Fruit fly (Drosophila melanogaster) whole organism, adult: ENCODE results near the gene Send2.

Experiments
- CG11617 ChIP-seq: fragments of 200-800 bp; sonication (Bioruptor generic); optimal IDR thresholded peaks from 2 replicates; lab custom pipeline; 2017; ENCODE audit warnings: mild to moderate bottlenecking, missing biosample characterization, missing genetic modification reagents, missing genetic modification characterization
- CG12768 ChIP-seq: fragments of 200-800 bp; sonication (Bioruptor generic); optimal IDR thresholded peaks from 2 replicates; lab custom pipeline; 2017; ENCODE audit warnings: missing biosample characterization, missing genetic modification characterization, mild to moderate bottlenecking, moderate library complexity, missing genetic modification reagents
- CG14711 ChIP-seq: fragments of 200-800 bp; sonication (Bioruptor generic); optimal IDR thresholded peaks from 2 replicates; lab custom pipeline; 2018; ENCODE audit warnings: missing biosample characterization, mild to moderate bottlenecking, missing genetic modification characterization, moderate library complexity
- CG1620 ChIP-seq: fragments of 200-800 bp; sonication (Bioruptor generic); optimal IDR thresholded peaks from 2 replicates; lab custom pipeline; 2016; ENCODE audit warnings: missing biosample characterization, missing genetic modification characterization
- CG33017 ChIP-seq: fragments of 200-800 bp; sonication (Bioruptor generic); optimal IDR thresholded peaks from 2 replicates; lab custom pipeline; 2018; ENCODE audit warnings: missing biosample characterization, mild to moderate bottlenecking, missing genetic modification characterization, moderate library complexity
- CG5204 ChIP-seq: fragments of 200-800 bp; sonication (Bioruptor generic); optimal IDR thresholded peaks from 2 replicates; lab custom pipeline; 2016; ENCODE audit warnings: missing biosample characterization, missing genetic modification characterization
- CG7045 ChIP-seq: fragments of 200-800 bp; sonication (Bioruptor generic); optimal IDR thresholded peaks from 2 replicates; lab custom pipeline; 2017; ENCODE audit warnings: missing biosample characterization, mild to moderate bottlenecking, missing genetic modification characterization
- CG7101 ChIP-seq: fragments of 200-800 bp; sonication (Bioruptor generic); optimal IDR thresholded peaks from 2 replicates; lab custom pipeline; 2018; ENCODE audit warnings: missing biosample characterization, mild to moderate bottlenecking, missing genetic modification characterization, moderate library complexity
- Clk ChIP-seq: fragments of 200-800 bp; sonication (Bioruptor generic); optimal IDR thresholded peaks from 2 replicates; lab custom pipeline; 2017; ENCODE audit warnings: missing biosample characterization, missing genetic modification characterization
- Crg-1 ChIP-seq: fragments of 200-800 bp; sonication (Bioruptor generic); optimal IDR thresholded peaks from 2 replicates; lab custom pipeline; 2016; ENCODE audit warnings: missing biosample characterization, missing genetic modification characterization
- Hr96 ChIP-seq: fragments of 200-800 bp; sonication (Bioruptor generic); optimal IDR thresholded peaks from 2 replicates; lab custom pipeline; 2016; ENCODE audit warnings: missing biosample characterization, missing genetic modification characterization
- Mnt ChIP-seq: fragments of 200-800 bp; sonication (Bioruptor generic); optimal IDR thresholded peaks from 2 replicates; lab custom pipeline; 2016; ENCODE audit warnings: missing biosample characterization, mild to moderate bottlenecking, missing genetic modification characterization
- bab1 ChIP-seq: fragments of 200-800 bp; sonication (Bioruptor generic); optimal IDR thresholded peaks from 3 replicates; lab custom pipeline; 2019; ENCODE audit warnings: missing biosample characterization, mild to moderate bottlenecking, missing genetic modification characterization, moderate library complexity
- cic ChIP-seq: fragments of 200-800 bp; sonication (Bioruptor generic); optimal IDR thresholded peaks from 2 replicates; lab custom pipeline; 2017; ENCODE audit warnings: missing biosample characterization, mild to moderate bottlenecking, missing genetic modification characterization, moderate library complexity
- cnc ChIP-seq, 2 experiments: fragments of >200 bp; optimal IDR thresholded peaks; 2 replicates each; lab custom pipeline; 2017
- kay ChIP-seq: fragments of 200-800 bp; sonication (Bioruptor generic); peaks from one replicate; lab custom pipeline; 2016; ENCODE audit warnings: missing biosample characterization, missing genetic modification characterization, borderline replicate concordance
- ovo ChIP-seq: fragments of 200-800 bp; sonication (Bioruptor generic); optimal IDR thresholded peaks from 2 replicates; lab custom pipeline; 2016; ENCODE audit warnings: missing biosample characterization, missing genetic modification characterization
- pad ChIP-seq: fragments of 200-800 bp; sonication (Bioruptor generic); optimal IDR thresholded peaks from 3 replicates; lab custom pipeline; 2017; ENCODE audit warnings: missing biosample characterization, missing genetic modification characterization, mild to moderate bottlenecking, moderate library complexity, missing genetic modification reagents
- tj ChIP-seq: fragments of 200-800 bp; sonication (Bioruptor generic); optimal IDR thresholded peaks from 3 replicates; lab custom pipeline; 2017; ENCODE audit warnings: missing biosample characterization, mild to moderate bottlenecking, missing genetic modification characterization, moderate library complexity
- toe ChIP-seq: fragments of 200-800 bp; sonication (Bioruptor generic); optimal IDR thresholded peaks from 2 replicates; lab custom pipeline; 2016; ENCODE audit warnings: missing biosample characterization, missing genetic modification characterization

Gene Send2

dm6 chr2L:14372254-14372717 lies 25.8 kb upstream of the Send2 start:
- TF ChIP-seq Mnt = no peak
- no peak for TF ChIP-seq CG33017 (tag; lab: Kevin White, UChicago)
- no peak for TF ChIP-seq cic (GFP tag; lab: Kevin White, UChicago)
- TF ChIP-seq Crg-1 (GFP tag; lab: Kevin White, UChicago) = no peak
- TF ChIP-seq CG5204 (GFP tag; lab: Kevin White, UChicago) = no peak
- no peak for TF ChIP-seq tj (GFP tag; lab: Kevin White, UChicago)
- TF ChIP-seq toe (GFP tag; lab: Kevin White, UChicago) = no peak
- no peak for TF ChIP-seq cnc (optimal IDR thresholded peaks at IDR 0.05; lab: Kevin White, UChicago)
- no peak for TF ChIP-seq Clk
- TF ChIP-seq pad (GFP tag; lab: Kevin White, UChicago) = no peak
- no peak for TF ChIP-seq CG14711
- no peak for TF ChIP-seq bab1 (GFP tag; lab: Kevin White, UChicago)
- no peak for TF ChIP-seq CG7045
- no peak for TF ChIP-seq CG12768 (GFP tag; lab: Kevin White, UChicago)

DNA sequence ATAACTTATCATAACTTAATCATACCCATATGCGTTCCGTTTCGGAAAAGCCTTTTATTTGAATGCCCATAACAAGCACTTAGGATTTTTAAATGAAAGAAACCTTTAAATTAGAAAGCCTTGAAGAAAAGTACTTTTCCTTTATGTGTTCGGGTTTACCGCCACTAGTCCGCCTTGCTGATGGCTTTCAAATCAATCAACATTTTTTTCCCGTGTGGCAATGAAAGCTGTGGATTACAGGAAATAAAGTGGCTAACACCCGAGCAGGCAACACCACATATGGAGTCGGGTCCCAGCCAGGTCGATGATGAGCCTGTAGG lies 24.2 kb upstream of the Send2 start:
- no peak for TF ChIP-seq CG5204 (GFP tag; lab: Kevin White, UChicago)
- TF ChIP-seq bab1 (GFP tag; lab: Kevin White, UChicago) = no peak
- no peak for TF ChIP-seq Crg-1 (GFP tag; lab: Kevin White, UChicago)
- TF ChIP-seq CG33017 (tag; lab: Kevin White, UChicago) = no peak
- no peak for TF ChIP-seq cnc (optimal IDR thresholded peaks at IDR 0.05; lab: Kevin White, UChicago)
- TF ChIP-seq Mnt = no peak
- no peak for TF ChIP-seq CG14711
- TF ChIP-seq CG12768 (GFP tag; lab: Kevin White, UChicago) = no peak
- TF ChIP-seq Hr96 (GFP tag; lab: Kevin White, UChicago) = no peak
- TF ChIP-seq tj (GFP tag; lab: Kevin White, UChicago) = no peak
- no peak for TF ChIP-seq CG11617 (GFP tag; lab: Kevin White, UChicago)

dm6 chr2L:14369933-14370776 lies 23.7 kb upstream of the Send2 start:
- TF ChIP-seq Crg-1 (GFP tag; lab: Kevin White, UChicago) = no peak
- TF ChIP-seq CG7101 (tag; lab: Kevin White, UChicago) = no peak
- no peak for TF ChIP-seq CG7045
- TF ChIP-seq CG1620 (GFP tag; lab: Kevin White, UChicago) = no peak
- no peak for TF ChIP-seq Clk

dm6 chr2L:14368833-14369232 lies 22.3 kb upstream of the Send2 start:
- TF ChIP-seq Mnt (no peak), CG11617 (GFP tag; lab: Kevin White, UChicago) (no peak), Crg-1 (GFP tag; lab: Kevin White, UChicago) (no peak), CG33017 (tag; lab: Kevin White, UChicago) (no peak), CG7101 (tag; lab: Kevin White, UChicago) (no peak), Hr96 (GFP tag; lab: Kevin White, UChicago) (no peak), CG7045 (no peak), pad (GFP tag; lab: Kevin White, UChicago) (no peak), Clk (no peak), CG1620 (GFP tag; lab: Kevin White, UChicago) (no peak)

- no peak for TF ChIP-seq cic (GFP tag; lab: Kevin White, UChicago)
- no peak for TF ChIP-seq ovo (GFP tag; lab: Kevin White, UChicago)
- TF ChIP-seq Clk = no peak
- no peak for TF ChIP-seq CG7045
- no peak for TF ChIP-seq CG7101 (tag; lab: Kevin White, UChicago)
- no peak for TF ChIP-seq toe (GFP tag; lab: Kevin White, UChicago)
- TF ChIP-seq cnc (optimal IDR thresholded peaks at IDR 0.05; lab: Kevin White, UChicago) = no peak
- TF ChIP-seq Crg-1 (GFP tag; lab: Kevin White, UChicago) = no peak
- no peak for TF ChIP-seq bab1 (GFP tag; lab: Kevin White, UChicago)
- TF ChIP-seq CG11617 (GFP tag; lab: Kevin White, UChicago) = no peak
- TF ChIP-seq CG33017 (tag; lab: Kevin White, UChicago) = no peak
- TF ChIP-seq Hr96 (GFP tag; lab: Kevin White, UChicago) = no peak
- TF ChIP-seq Mnt = no peak
- TF ChIP-seq tj (GFP tag; lab: Kevin White, UChicago) = no peak
- no peak for TF ChIP-seq pad (GFP tag; lab: Kevin White, UChicago)
- no peak for TF ChIP-seq CG14711
Observed at dm6 chr2L:14367274-14367669, 20.8 kb upstream of the Send2 start.

DNA sequence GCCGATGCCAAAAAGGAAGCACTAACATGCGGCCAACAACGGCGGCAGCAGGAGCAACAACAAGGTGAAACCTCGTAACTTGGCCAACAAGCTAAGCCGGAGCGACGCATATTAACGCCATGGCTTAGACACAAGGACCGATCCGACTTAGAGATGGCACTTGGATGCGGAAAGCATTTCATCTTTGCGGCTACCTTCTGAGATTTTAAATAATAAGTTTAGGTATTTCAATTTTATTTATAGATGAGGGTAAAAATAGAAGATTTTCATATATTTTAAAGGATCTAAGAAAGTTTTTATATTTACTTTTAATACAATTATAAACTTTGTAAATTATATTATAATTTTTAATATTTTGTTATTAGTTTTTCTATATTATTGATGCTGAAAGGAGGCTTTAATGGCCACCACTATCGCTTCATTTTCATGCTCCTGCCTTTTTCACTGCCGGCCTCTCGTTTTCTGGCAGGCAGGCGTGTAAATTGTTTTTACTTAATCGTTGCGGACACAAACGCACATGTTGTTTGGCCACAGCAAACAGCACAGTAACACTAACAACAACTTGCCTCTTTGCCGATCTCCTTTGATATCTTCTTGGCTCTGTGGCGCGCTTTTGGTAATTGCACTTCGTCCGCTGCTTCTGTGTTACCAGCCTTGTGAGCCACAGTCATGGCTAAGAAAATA lies 20.2 kb upstream of the Send2 start:
- no peak for TF ChIP-seq toe (GFP tag; lab: Kevin White, UChicago)
- TF ChIP-seq CG5204 (GFP tag; lab: Kevin White, UChicago) = no peak
- no peak for TF ChIP-seq kay
- no peak for TF ChIP-seq pad (GFP tag; lab: Kevin White, UChicago)
- TF ChIP-seq bab1 (GFP tag; lab: Kevin White, UChicago) = no peak
- no peak for TF ChIP-seq cnc (optimal IDR thresholded peaks at IDR 0.05; lab: Kevin White, UChicago)
- TF ChIP-seq Crg-1 (GFP tag; lab: Kevin White, UChicago) = no peak
- no peak for TF ChIP-seq Hr96 (GFP tag; lab: Kevin White, UChicago)
- TF ChIP-seq CG1620 (GFP tag; lab: Kevin White, UChicago) = no peak
- no peak for TF ChIP-seq ovo (GFP tag; lab: Kevin White, UChicago)
- TF ChIP-seq Clk = no peak
- TF ChIP-seq tj (GFP tag; lab: Kevin White, UChicago) = no peak
- TF ChIP-seq cic (GFP tag; lab: Kevin White, UChicago) = no peak
- no peak for TF ChIP-seq CG7045
- no peak for TF ChIP-seq CG11617 (GFP tag; lab: Kevin White, UChicago)
- TF ChIP-seq CG14711 = no peak
- no peak for TF ChIP-seq CG7101 (tag; lab: Kevin White, UChicago)
- no peak for TF ChIP-seq CG12768 (GFP tag; lab: Kevin White, UChicago)
- TF ChIP-seq Mnt = no peak
- TF ChIP-seq CG33017 (tag; lab: Kevin White, UChicago) = no peak
